Worm (Caenorhabditis elegans): Measurements from ENCODE around the gene rps-21.
A peak's percentile ranks its signal among the peaks of the same experiment; 100 is the strongest.

rps-21 gene

ce11 chrIII:7198838-7199237, 9.4 kb upstream of the rps-21 start, which contains the start of gene pfd-5:
pfd-5 (minus strand) TSS chrIII:7198884.
- TF ChIP-seq ztf-23 (GFP tag; IDR thresholded peaks at IDR 0.05) = peak; percentile 74
- TF ChIP-seq tab-1 (GFP tag; IDR thresholded peaks at IDR 0.05) = no peak
- peak; percentile 71; the same call in 1 of the 2 replicates for TF ChIP-seq klf-2 (GFP tag; conservative IDR thresholded peaks at IDR 0.05)
- TF ChIP-seq cog-1 (tag; optimal IDR thresholded peaks at IDR 0.05) = peak; percentile 52
- no peak for TF ChIP-seq ztf-29 (GFP tag; IDR thresholded peaks at IDR 0.05)
- TF ChIP-seq flt-1 (GFP tag; IDR thresholded peaks at IDR 0.05) = peak; percentile 84

DNA sequence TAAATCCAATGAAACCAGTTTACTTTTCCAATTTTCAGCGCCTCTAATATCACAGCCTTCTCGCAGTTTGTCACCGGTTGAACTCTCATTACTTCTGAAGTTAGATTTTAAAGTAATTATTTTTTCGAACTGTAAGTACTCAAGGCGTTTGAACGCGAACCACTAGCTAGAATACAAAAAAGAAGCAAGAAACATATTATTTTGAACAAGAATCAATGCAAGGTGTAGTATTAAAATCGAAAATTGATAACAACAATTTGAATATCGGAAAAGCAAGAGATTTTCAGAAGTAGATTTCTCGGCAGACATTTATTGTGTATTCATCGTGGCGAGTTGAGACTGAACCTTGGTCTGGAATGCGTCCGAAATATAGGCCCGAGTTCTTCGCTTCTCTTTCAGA, 8.5 kb upstream of the rps-21 start, which contains the start of gene exos-9:
Gene exos-9 (minus strand): TSS at position 101 of the 400 bp plus-strand sequence.
- TF ChIP-seq klf-2 (GFP tag; conservative IDR thresholded peaks at IDR 0.05) (no peak), ref-1 (GFP tag; conservative IDR thresholded peaks at IDR 0.05) (no peak), ztf-23 (GFP tag; IDR thresholded peaks at IDR 0.05) (no peak), cog-1 (tag; optimal IDR thresholded peaks at IDR 0.05) (no peak), T22C8.4 (GFP tag; IDR thresholded peaks at IDR 0.05) (no peak)

ce11 chrIII:7195325-7195724, 5.9 kb upstream of the rps-21 start, which contains the start of gene F37C12.18:
F37C12.18 (minus strand) TSS chrIII:7195425.
- no peak for TF ChIP-seq T22C8.4 (GFP tag; IDR thresholded peaks at IDR 0.05)
- TF ChIP-seq tab-1 (GFP tag; IDR thresholded peaks at IDR 0.05) = no peak

- no peak for TF ChIP-seq tab-1 (GFP tag; IDR thresholded peaks at IDR 0.05)
- no peak for TF ChIP-seq ztf-29 (GFP tag; IDR thresholded peaks at IDR 0.05)
- no peak for TF ChIP-seq klf-2 (GFP tag; conservative IDR thresholded peaks at IDR 0.05)
- no peak for TF ChIP-seq cog-1 (tag; optimal IDR thresholded peaks at IDR 0.05)
- no peak for TF ChIP-seq flt-1 (GFP tag; IDR thresholded peaks at IDR 0.05)
- TF ChIP-seq med-1 (GFP tag; optimal IDR thresholded peaks at IDR 0.05; ENCODE audit: insufficient read depth) = no peak
Measured at ce11 chrIII:7192942-7193665, 3.7 kb upstream of the rps-21 start, which contains the start of gene mec-14. mec-14 (minus strand) TSS chrIII:7192992.

ce11 chrIII:7188300-7189052, 955 bp downstream of the rps-21 start, which contains the start of the genes F37C12.21 and F37C12.10:
F37C12.21 (plus strand) TSS chrIII:7188357.
F37C12.10 (minus strand) TSS chrIII:7188384.
- TF ChIP-seq ztf-29 (GFP tag; IDR thresholded peaks at IDR 0.05) (no peak), flt-1 (GFP tag; IDR thresholded peaks at IDR 0.05) (no peak), klf-2 (GFP tag; conservative IDR thresholded peaks at IDR 0.05) (no peak)

DNA sequence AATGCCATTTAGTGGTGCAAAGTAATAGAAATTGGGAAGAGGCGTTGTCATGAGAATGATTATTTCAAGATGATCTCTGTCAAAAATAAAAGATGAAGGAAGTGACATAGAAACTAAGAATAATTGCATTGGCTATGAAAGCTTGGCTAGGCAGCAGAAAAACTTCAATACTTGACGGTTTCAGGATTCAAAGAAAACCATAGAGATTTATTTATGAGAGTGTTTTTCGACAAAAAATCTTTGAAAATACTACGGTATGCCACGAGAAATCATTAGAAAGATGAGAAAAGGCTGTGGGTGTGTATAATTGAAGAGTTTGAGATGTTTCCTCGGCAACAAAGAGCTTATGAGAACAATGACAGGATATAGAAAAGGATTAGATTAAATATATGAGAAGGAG, 4.0 kb downstream of the rps-21 start, which contains the start of gene F37C12.14:
Gene F37C12.14 (minus strand): TSS at position 101 of the 400 bp plus-strand sequence.
- no peak for TF ChIP-seq cog-1 (tag; optimal IDR thresholded peaks at IDR 0.05)
- TF ChIP-seq flt-1 (GFP tag; IDR thresholded peaks at IDR 0.05) = no peak
- no peak for TF ChIP-seq ztf-23 (GFP tag; IDR thresholded peaks at IDR 0.05)
- TF ChIP-seq tab-1 (GFP tag; IDR thresholded peaks at IDR 0.05) = no peak
- no peak for TF ChIP-seq T22C8.4 (GFP tag; IDR thresholded peaks at IDR 0.05)
- no peak for TF ChIP-seq klf-2 (GFP tag; conservative IDR thresholded peaks at IDR 0.05)
- TF ChIP-seq ztf-29 (GFP tag; IDR thresholded peaks at IDR 0.05) = no peak

- TF ChIP-seq cog-1 (tag; optimal IDR thresholded peaks at IDR 0.05) (no peak), T22C8.4 (GFP tag; IDR thresholded peaks at IDR 0.05) (no peak), ref-1 (GFP tag; conservative IDR thresholded peaks at IDR 0.05) (no peak), klf-2 (GFP tag; conservative IDR thresholded peaks at IDR 0.05) (no peak), ztf-23 (GFP tag; IDR thresholded peaks at IDR 0.05) (no peak), ztf-29 (GFP tag; IDR thresholded peaks at IDR 0.05) (no peak), tab-1 (GFP tag; IDR thresholded peaks at IDR 0.05) (no peak), med-1 (GFP tag; optimal IDR thresholded peaks at IDR 0.05; ENCODE audit: insufficient read depth) (no peak), flt-1 (GFP tag; IDR thresholded peaks at IDR 0.05) (no peak)
Measured at ce11 chrIII:7184022-7184421, 5.4 kb downstream of the rps-21 start, which contains the start of gene yju-2. yju-2 (plus strand) TSS chrIII:7184336.

DNA sequence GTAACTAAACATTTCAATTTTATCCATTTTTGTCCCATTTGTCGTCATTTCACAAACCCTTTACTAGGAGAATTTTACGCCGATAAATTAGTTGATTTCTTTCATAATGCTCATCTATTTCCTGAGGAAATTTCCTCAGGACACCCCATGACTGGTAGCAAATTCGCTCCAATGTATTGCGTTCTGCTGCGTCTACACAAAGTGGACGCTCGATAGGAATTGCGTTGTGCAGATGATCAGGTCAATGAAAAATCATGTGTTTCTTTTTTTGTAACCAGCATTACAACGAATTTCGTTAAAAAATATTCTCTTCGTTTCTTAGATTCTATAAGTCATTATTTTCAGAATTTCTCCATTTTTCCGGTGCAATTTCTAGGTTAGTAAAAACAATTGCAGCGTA, 7.6 kb downstream of the rps-21 start, which contains the start of gene epg-4:
Gene epg-4 (plus strand): TSS at position 346 of the 400 bp plus-strand sequence.
- TF ChIP-seq flt-1 (GFP tag; IDR thresholded peaks at IDR 0.05) = 0 out of 2 replicates have a peak, but pooled peaks have one; percentile 18
- no peak for TF ChIP-seq T22C8.4 (GFP tag; IDR thresholded peaks at IDR 0.05)
- TF ChIP-seq ztf-29 (GFP tag; IDR thresholded peaks at IDR 0.05) = no peak
- no peak for TF ChIP-seq tab-1 (GFP tag; IDR thresholded peaks at IDR 0.05)

ce11 chrIII:7180613-7181012, 8.8 kb downstream of the rps-21 start, which contains the start of gene ndab-2:
ndab-2 (plus strand) TSS chrIII:7180752.
- TF ChIP-seq ref-1 (GFP tag; conservative IDR thresholded peaks at IDR 0.05) (no peak), med-1 (GFP tag; optimal IDR thresholded peaks at IDR 0.05; ENCODE audit: insufficient read depth) (no peak), T22C8.4 (GFP tag; IDR thresholded peaks at IDR 0.05) (no peak), cog-1 (tag; optimal IDR thresholded peaks at IDR 0.05) (no peak), tab-1 (GFP tag; IDR thresholded peaks at IDR 0.05) (no peak), klf-2 (GFP tag; conservative IDR thresholded peaks at IDR 0.05) (no peak), ztf-23 (GFP tag; IDR thresholded peaks at IDR 0.05) (no peak), ztf-29 (GFP tag; IDR thresholded peaks at IDR 0.05) (no peak), flt-1 (GFP tag; IDR thresholded peaks at IDR 0.05) (no peak)
